Worm (Caenorhabditis elegans) whole organism, young adult: ENCODE measurements around the gene tatn-1.

Experiments used
- B0019.2 ChIP-seq: fragments of 200-800 bp; sonication (Bioruptor generic); conservative IDR thresholded peaks from 2 replicates; pipeline ENCODE4 v1.3.6; 2022; ENCODE audit warnings: missing genetic modification reagents, missing genetic modification characterization, missing compliant biosample characterization
- B0035.1 ChIP-seq: sonication (generic microtip); optimal IDR thresholded peaks from 2 replicates; lab custom pipeline; 2016; ENCODE audit warnings: missing genetic modification characterization, mild to moderate bottlenecking, missing compliant biosample characterization, missing genotype, missing genetic modification reagents
- B0261.1 ChIP-seq: sonication (generic microtip); optimal IDR thresholded peaks from 2 replicates; lab custom pipeline; 2016; ENCODE audit warnings: mild to moderate bottlenecking, missing genetic modification characterization, moderate library complexity, missing compliant biosample characterization
- D2030.7 ChIP-seq: fragments of 200-800 bp; sonication (Bioruptor generic); IDR thresholded peaks from 2 replicates; pipeline ENCODE4 v1.3.6; 2022; ENCODE audit warnings: missing genetic modification reagents, missing genetic modification characterization, missing compliant biosample characterization
- F49E8.2 ChIP-seq: sonication (generic microtip); optimal IDR thresholded peaks from 3 replicates; lab custom pipeline; 2017; ENCODE audit warnings: missing genetic modification characterization, mild to moderate bottlenecking, missing compliant biosample characterization, antibody characterized with exemption, moderate library complexity; ENCODE audit not compliant: insufficient read depth
- F52B5.7 ChIP-seq: sonication (generic microtip); optimal IDR thresholded peaks from 2 replicates; lab custom pipeline; 2016; ENCODE audit warnings: mild to moderate bottlenecking, missing genetic modification characterization, missing compliant biosample characterization
- F55B11.4 ChIP-seq: sonication (generic microtip); optimal IDR thresholded peaks from 2 replicates; lab custom pipeline; 2016; ENCODE audit warnings: missing compliant biosample characterization, missing genetic modification characterization, borderline replicate concordance; ENCODE audit not compliant: insufficient read depth
- K11D2.4 ChIP-seq: fragments of 200-800 bp; sonication (Bioruptor generic); IDR thresholded peaks from 2 replicates; pipeline ENCODE4 v1.3.6; 2022; ENCODE audit warnings: missing genetic modification reagents, missing genetic modification characterization, missing compliant biosample characterization
- K12H6.12 ChIP-seq: fragments of 200-800 bp; sonication (Bioruptor generic); optimal IDR thresholded peaks from 2 replicates; lab custom pipeline; 2018; ENCODE audit warnings: mild to moderate bottlenecking, missing genetic modification characterization, missing compliant biosample characterization
- T26A5.8 ChIP-seq: sonication (generic microtip); optimal IDR thresholded peaks from 2 replicates; lab custom pipeline; 2016; ENCODE audit warnings: missing genetic modification characterization, missing compliant biosample characterization
- Y56A3A.18 ChIP-seq: fragments of 200-800 bp; sonication (Bioruptor generic); IDR thresholded peaks from 2 replicates; pipeline ENCODE4 v1.3.6; 2022; ENCODE audit warnings: missing genetic modification reagents, missing genetic modification characterization, missing compliant biosample characterization
- Y79H2A.3 ChIP-seq: fragments of 200-800 bp; sonication (Bioruptor generic); conservative IDR thresholded peaks from 2 replicates; pipeline ENCODE4 v1.3.6; 2022; ENCODE audit warnings: missing genetic modification reagents, missing genetic modification characterization, missing compliant biosample characterization
- akir-1 ChIP-seq: fragments of 200-800 bp; sonication (Bioruptor generic); optimal IDR thresholded peaks from 2 replicates; lab custom pipeline; 2018; ENCODE audit warnings: mild to moderate bottlenecking, missing genetic modification characterization, moderate library complexity, missing compliant biosample characterization
- atf-7 ChIP-seq: sonication (generic microtip); optimal IDR thresholded peaks from 2 replicates; lab custom pipeline; 2017; ENCODE audit warnings: mild to moderate bottlenecking, missing genetic modification characterization, missing compliant biosample characterization
- athp-1 ChIP-seq: sonication (generic microtip); optimal IDR thresholded peaks from 2 replicates; lab custom pipeline; 2017; ENCODE audit warnings: mild to moderate bottlenecking, missing genetic modification characterization, missing compliant biosample characterization
- attf-5 ChIP-seq: fragments of 200-800 bp; sonication (Bioruptor generic); optimal IDR thresholded peaks from 2 replicates; lab custom pipeline; 2018; ENCODE audit warnings: mild to moderate bottlenecking, missing genetic modification characterization, missing compliant biosample characterization
- attf-6 ChIP-seq: fragments of 200-800 bp; sonication (Bioruptor generic); IDR thresholded peaks from 2 replicates; pipeline ENCODE4 v1.3.6; 2022; ENCODE audit warnings: missing genetic modification reagents, missing genetic modification characterization, missing compliant biosample characterization
- bed-2 ChIP-seq: fragments of 200-800 bp; sonication (Bioruptor generic); IDR thresholded peaks from 2 replicates; pipeline ENCODE4 v1.3.6; 2022; ENCODE audit warnings: missing genetic modification reagents, missing genetic modification characterization, missing compliant biosample characterization
- cebp-1 ChIP-seq, 2 experiments: fragments of 200-800 bp in 1 of 2; sonication (Bioruptor generic) in 1 of 2; sonication (generic microtip) in 1 of 2; IDR thresholded peaks in 1 of 2; optimal IDR thresholded peaks in 1 of 2; 2 replicates each; pipeline versions ENCODE4 v1.3.6 to Lab custom; 2017 to 2022; ENCODE audit warnings: missing compliant biosample characterization in 2 of 2, missing genetic modification characterization in 2 of 2, mild to moderate bottlenecking in 1 of 2, missing genetic modification reagents in 1 of 2, moderate library complexity in 1 of 2
- ceh-58 ChIP-seq: fragments of 200-800 bp; sonication (Bioruptor generic); IDR thresholded peaks from 2 replicates; pipeline ENCODE4 v1.3.6; 2022; ENCODE audit warnings: missing genetic modification characterization, missing compliant biosample characterization
- ceh-79 ChIP-seq: sonication (generic microtip); optimal IDR thresholded peaks from 2 replicates; lab custom pipeline; 2017; ENCODE audit warnings: mild to moderate bottlenecking, missing genetic modification characterization, missing compliant biosample characterization
- chd-7 ChIP-seq: sonication (generic microtip); optimal IDR thresholded peaks from 2 replicates; lab custom pipeline; 2016; ENCODE audit warnings: mild to moderate bottlenecking, missing genetic modification characterization, moderate library complexity, missing compliant biosample characterization
- dox-1 ChIP-seq: fragments of 200-800 bp; sonication (Bioruptor generic); IDR thresholded peaks from 2 replicates; pipeline ENCODE4 v1.3.6; 2022; ENCODE audit warnings: missing genetic modification reagents, missing genetic modification characterization, missing compliant biosample characterization
- egrh-3 ChIP-seq: fragments of 200-800 bp; sonication (Bioruptor generic); IDR thresholded peaks from 2 replicates; pipeline ENCODE4 v1.3.6; 2022; ENCODE audit warnings: missing genetic modification reagents, missing genetic modification characterization, missing compliant biosample characterization
- ets-4 ChIP-seq: fragments of 200-800 bp; sonication (Bioruptor generic); optimal IDR thresholded peaks from 2 replicates; lab custom pipeline; 2018; ENCODE audit warnings: mild to moderate bottlenecking, missing genetic modification characterization, missing compliant biosample characterization
- lag-1 ChIP-seq: fragments of 200-800 bp; sonication (Bioruptor generic); IDR thresholded peaks from 2 replicates; pipeline ENCODE4 v1.3.6; 2022; ENCODE audit warnings: missing genetic modification reagents, missing genetic modification characterization, missing compliant biosample characterization
- let-607 ChIP-seq, 2 experiments: fragments of 200-800 bp in 1 of 2; sonication (Bioruptor generic) in 1 of 2; sonication (generic microtip) in 1 of 2; optimal IDR thresholded peaks; 2 replicates each; lab custom pipeline; 2016 to 2018; ENCODE audit warnings: mild to moderate bottlenecking in 2 of 2, missing compliant biosample characterization in 2 of 2, missing genetic modification characterization in 2 of 2, moderate library complexity in 2 of 2, missing genotype in 1 of 2
- lin-26 ChIP-seq: fragments of 200-800 bp; sonication (Bioruptor generic); IDR thresholded peaks from 2 replicates; pipeline ENCODE4 v1.3.6; 2022; ENCODE audit warnings: missing genetic modification reagents, missing genetic modification characterization, missing compliant biosample characterization
- madf-10 ChIP-seq: sonication (generic microtip); optimal IDR thresholded peaks from 2 replicates; lab custom pipeline; 2016; ENCODE audit warnings: mild to moderate bottlenecking, missing genetic modification characterization, missing compliant biosample characterization
- madf-6 ChIP-seq: fragments of 200-800 bp; sonication (Bioruptor generic); IDR thresholded peaks from 2 replicates; pipeline ENCODE4 v1.3.6; 2022; ENCODE audit warnings: missing genetic modification reagents, missing genetic modification characterization, missing compliant biosample characterization
- mes-4 ChIP-seq: sonication (generic microtip); optimal IDR thresholded peaks from 2 replicates; lab custom pipeline; 2016; ENCODE audit warnings: missing genotype, missing genetic modification characterization, missing compliant biosample characterization
- nfya-1 ChIP-seq: sonication (generic microtip); optimal IDR thresholded peaks from 2 replicates; lab custom pipeline; 2017; ENCODE audit warnings: antibody characterized with exemption, missing compliant biosample characterization, missing genetic modification characterization, borderline replicate concordance; ENCODE audit not compliant: insufficient read depth
- pha-4 ChIP-seq: fragments of 150-350 bp; sonication (generic microtip); optimal IDR thresholded peaks from 2 replicates; lab custom pipeline; 2014; ENCODE audit warnings: missing biosample characterization, missing genetic modification reagents, missing genetic modification characterization
- rec-8 ChIP-seq, 2 experiments: sonication (generic microtip); optimal IDR thresholded peaks; 2 replicates each; lab custom pipeline; 2016; ENCODE audit warnings: mild to moderate bottlenecking in 2 of 2, missing genetic modification characterization in 2 of 2, missing genetic modification reagents in 2 of 2, missing genotype in 2 of 2, missing biosample characterization in 1 of 2, missing compliant biosample characterization in 1 of 2, moderate library complexity in 1 of 2
- rpc-1 ChIP-seq, 2 experiments: fragments of 150-350 bp in 1 of 2; sonication (generic microtip) in 1 of 2; optimal IDR thresholded peaks; 2 replicates each; lab custom pipeline; 2014 to 2018; ENCODE audit warnings: missing biosample characterization in 1 of 2, missing genetic modification characterization in 1 of 2, missing genetic modification reagents in 1 of 2, missing genotype in 1 of 2
- sdz-38 ChIP-seq: sonication (generic microtip); optimal IDR thresholded peaks from 2 replicates; lab custom pipeline; 2016; ENCODE audit warnings: missing genotype, missing genetic modification characterization, missing compliant biosample characterization
- snpc-1.1 ChIP-seq: sonication (generic microtip); optimal IDR thresholded peaks from 2 replicates; lab custom pipeline; 2017; ENCODE audit warnings: missing genetic modification characterization, mild to moderate bottlenecking, missing compliant biosample characterization, antibody characterized with exemption, moderate library complexity, missing genotype, missing genetic modification reagents; ENCODE audit not compliant: insufficient read depth
- snpc-3.4 ChIP-seq: sonication (generic microtip); optimal IDR thresholded peaks from 2 replicates; lab custom pipeline; 2017; ENCODE audit warnings: missing genetic modification characterization, mild to moderate bottlenecking, missing compliant biosample characterization, antibody characterized with exemption, moderate library complexity, missing genotype, missing genetic modification reagents
- unc-130 ChIP-seq: sonication (generic microtip); optimal IDR thresholded peaks from 2 replicates; lab custom pipeline; 2016; ENCODE audit warnings: missing genetic modification reagents, missing genetic modification characterization, missing compliant biosample characterization
- xnd-1 ChIP-seq: sonication (generic microtip); optimal IDR thresholded peaks from 2 replicates; lab custom pipeline; 2016; ENCODE audit warnings: missing genotype, missing genetic modification reagents, missing genetic modification characterization, missing compliant biosample characterization
- zfh-2 ChIP-seq: fragments of 200-800 bp; sonication (Bioruptor generic); conservative IDR thresholded peaks from 2 replicates; pipeline ENCODE4 v1.3.6; 2022; ENCODE audit warnings: missing genetic modification reagents, missing genetic modification characterization, missing compliant biosample characterization
- zim-3 ChIP-seq: sonication (generic microtip); optimal IDR thresholded peaks from 2 replicates; lab custom pipeline; 2017; ENCODE audit warnings: mild to moderate bottlenecking, missing genetic modification characterization, moderate library complexity, missing compliant biosample characterization
- ztf-18 ChIP-seq: sonication (generic microtip); optimal IDR thresholded peaks from 2 replicates; lab custom pipeline; 2016; ENCODE audit warnings: missing genotype, mild to moderate bottlenecking, missing genetic modification characterization, missing compliant biosample characterization
- ztf-22 ChIP-seq: fragments of 200-800 bp; sonication (Bioruptor generic); optimal IDR thresholded peaks from 2 replicates; lab custom pipeline; 2018; ENCODE audit warnings: mild to moderate bottlenecking, missing genetic modification characterization, moderate library complexity, missing compliant biosample characterization
- ztf-25 ChIP-seq: fragments of 200-800 bp; sonication (Bioruptor generic); IDR thresholded peaks from 2 replicates; pipeline ENCODE4 v1.3.6; 2022; ENCODE audit warnings: missing genetic modification reagents, missing genetic modification characterization, missing compliant biosample characterization
- ztf-28 ChIP-seq: fragments of 200-800 bp; sonication (Bioruptor generic); IDR thresholded peaks from 2 replicates; pipeline ENCODE4 v1.3.6; 2022; ENCODE audit warnings: missing genetic modification reagents, missing genetic modification characterization, missing compliant biosample characterization
- ztf-3 ChIP-seq: fragments of 200-800 bp; sonication (Bioruptor generic); optimal IDR thresholded peaks from 2 replicates; lab custom pipeline; 2018; ENCODE audit warnings: mild to moderate bottlenecking, missing genetic modification characterization, missing compliant biosample characterization

Gene tatn-1

ce11 chrX:14841030-14841429 lies 50.2 kb downstream of the tatn-1 start (continued):
- TF ChIP-seq ceh-58 (GFP tag; lab: Robert Waterston, UW): no peak
- TF ChIP-seq B0035.1 (tag; lab: Kevin White, UChicago): no peak
- peak; percentile 53 for TF ChIP-seq pha-4 (tag; lab: Kevin White, UChicago)
- TF ChIP-seq dox-1 (GFP tag; lab: Robert Waterston, UW): peak; percentile 77; the same call in 1 of the 2 replicates
- no peak for TF ChIP-seq ceh-79
- no peak for TF ChIP-seq B0019.2
- peak; percentile 58 for TF ChIP-seq atf-7
- TF ChIP-seq F52B5.7 (tag; lab: Kevin White, UChicago): no peak
- TF ChIP-seq ztf-18: peak; percentile 41
- TF ChIP-seq rec-8 (tag; optimal IDR thresholded peaks at IDR 0.05; lab: Kevin White, UChicago): no peak
- no peak for TF ChIP-seq Y79H2A.3
- no peak for TF ChIP-seq akir-1
- no peak for TF ChIP-seq snpc-1.1 (tag; lab: Kevin White, UChicago)
- peak; percentile 53; the same call in 1 of the 2 replicates for TF ChIP-seq K11D2.4 (GFP tag; lab: Robert Waterston, UW)
- no peak for TF ChIP-seq ztf-3 (GFP tag; lab: Kevin White, UChicago)
- TF ChIP-seq mes-4 (tag; lab: Kevin White, UChicago): no peak
- peak; percentile 58; the same call in 1 of the 2 replicates for TF ChIP-seq bed-2 (GFP tag; lab: Robert Waterston, UW)
- no peak for TF ChIP-seq unc-130
- TF ChIP-seq ets-4 (GFP tag; lab: Kevin White, UChicago): no peak
- TF ChIP-seq xnd-1: no peak
- TF ChIP-seq T26A5.8 (tag; lab: Kevin White, UChicago): no peak
- TF ChIP-seq K12H6.12 (tag; lab: Kevin White, UChicago): peak; percentile 82
- TF ChIP-seq ztf-25: no peak
- no peak for TF ChIP-seq F49E8.2 (tag; lab: Kevin White, UChicago)
- no peak for TF ChIP-seq cebp-1 (GFP tag; IDR thresholded peaks at IDR 0.05; lab: Robert Waterston, UW)
- TF ChIP-seq cebp-1 (tag; optimal IDR thresholded peaks at IDR 0.05; lab: Kevin White, UChicago): peak; percentile 81
- no peak for TF ChIP-seq F55B11.4
- no peak for TF ChIP-seq let-607 (tag; optimal IDR thresholded peaks at IDR 0.05; lab: Kevin White, UChicago)
- TF ChIP-seq B0261.1 (tag; lab: Kevin White, UChicago): no peak
- no peak for TF ChIP-seq rpc-1 (optimal IDR thresholded peaks at IDR 0.05; lab: Kevin White, UChicago)
- TF ChIP-seq rpc-1 (tag; optimal IDR thresholded peaks at IDR 0.05; lab: Kevin White, UChicago): no peak
- no peak for TF ChIP-seq attf-6 (GFP tag; lab: Robert Waterston, UW)
- TF ChIP-seq madf-6 (GFP tag; lab: Robert Waterston, UW): no peak; the same call in 1 of the 2 replicates
- peak; percentile 96 for TF ChIP-seq zfh-2 (GFP tag; lab: Robert Waterston, UW)
- TF ChIP-seq lin-26 (GFP tag; lab: Robert Waterston, UW): peak; percentile 64; the same call in 1 of the 2 replicates
- peak; percentile 80 for TF ChIP-seq attf-5 (GFP tag; lab: Kevin White, UChicago)
- no peak for TF ChIP-seq ztf-28 (GFP tag; lab: Robert Waterston, UW)
- TF ChIP-seq D2030.7: no peak
- no peak for TF ChIP-seq sdz-38
- TF ChIP-seq egrh-3 (GFP tag; lab: Robert Waterston, UW): no peak; the same call in 1 of the 2 replicates
- TF ChIP-seq lag-1 (GFP tag; lab: Robert Waterston, UW): no peak
- no peak for TF ChIP-seq ztf-22
- no peak for TF ChIP-seq Y56A3A.18
- no peak for TF ChIP-seq zim-3
- peak; percentile 78 for TF ChIP-seq madf-10 (tag; lab: Kevin White, UChicago)
- no peak for TF ChIP-seq snpc-3.4 (tag; lab: Kevin White, UChicago)
- peak; percentile 53 for TF ChIP-seq chd-7
- TF ChIP-seq athp-1: no peak
- TF ChIP-seq nfya-1 (tag; lab: Kevin White, UChicago): no peak
